Worm (Caenorhabditis elegans) whole organism, L3 larva: ENCODE results near the gene ctl-2.
"Not testable (repeated sequence)": the region's sequence is repeated elsewhere in the genome, so short reads cannot be mapped to it uniquely, and the experiment has no call there.

Experiments used
- ZK546.5 ChIP-seq: sonication (generic microtip); optimal IDR thresholded peaks from 2 replicates; lab custom pipeline; 2017; ENCODE audit warnings: missing biosample characterization, missing genetic modification characterization
- ama-1 ChIP-seq: fragments of 150-350 bp; optimal IDR thresholded peaks from 2 replicates; lab custom pipeline; 2018
- ceh-82 ChIP-seq: fragments of 150-350 bp; optimal IDR thresholded peaks from 2 replicates; lab custom pipeline; 2014; ENCODE audit warnings: missing biosample characterization, missing genetic modification characterization
- eor-1 ChIP-seq, 2 experiments: fragments of 150-350 bp; optimal IDR thresholded peaks; 2 replicates each; lab custom pipeline; 2014 to 2018; ENCODE audit warnings: missing biosample characterization in 2 of 2, missing genetic modification characterization in 2 of 2
- lin-39 ChIP-seq: fragments of 150-350 bp; optimal IDR thresholded peaks from 2 replicates; lab custom pipeline; 2018; ENCODE audit warnings: missing biosample characterization, missing genetic modification reagents, missing genetic modification characterization
- nhr-12 ChIP-seq: fragments of 150-350 bp; optimal IDR thresholded peaks from 2 replicates; lab custom pipeline; 2014; ENCODE audit warnings: missing biosample characterization, missing genetic modification characterization
- snpc-4 ChIP-seq: fragments of 150-350 bp; optimal IDR thresholded peaks from 2 replicates; lab custom pipeline; 2014; ENCODE audit warnings: missing biosample characterization, missing genetic modification characterization

DNA sequence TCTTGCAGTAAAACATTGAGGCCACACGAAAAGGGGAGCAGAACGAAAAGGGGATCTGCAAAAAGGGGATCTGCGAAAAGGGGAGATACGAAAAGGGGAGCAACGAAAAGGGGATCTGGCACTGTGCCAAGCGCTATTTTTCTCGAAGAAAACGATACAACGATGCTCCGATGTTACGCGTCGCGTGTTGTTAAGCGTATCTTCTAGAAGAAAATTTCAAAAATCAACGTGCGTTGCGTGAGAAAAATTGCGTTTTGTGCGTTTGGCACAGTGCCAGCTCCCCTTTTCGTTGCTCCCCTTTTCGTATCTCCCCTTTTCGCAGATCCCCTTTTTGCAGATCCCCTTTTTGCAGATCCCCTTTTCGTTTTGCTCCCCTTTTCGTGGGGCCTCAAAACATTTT lies 44.4 kb upstream of the ctl-2 start, which contains the start of gene Y54G11A.9:
- not testable (repeated sequence) for TF ChIP-seq ZK546.5; ama-1 (lab: Kevin White, UChicago); lin-39 (tag; lab: Kevin White, UChicago); nhr-12 (tag; lab: Kevin White, UChicago); snpc-4; eor-1 (tag; optimal IDR thresholded peaks at IDR 0.05; lab: Kevin White, UChicago); ceh-82 (tag; lab: Kevin White, UChicago)
